Fruit fly (Drosophila melanogaster) whole organism, embryonic: Measurements from ENCODE around the gene Bap60.

Source experiments
- Aef1 ChIP-seq: fragments of 200-800 bp; sonication (Bioruptor generic); IDR thresholded peaks from 3 replicates; pipeline ENCODE4 v1.3.6; 2022; ENCODE audit warnings: missing biosample characterization, missing genetic modification characterization
- CG10543 ChIP-seq: fragments of 200-800 bp; sonication (Bioruptor generic); optimal IDR thresholded peaks from 3 replicates; lab custom pipeline; 2017; ENCODE audit warnings: missing biosample characterization, mild to moderate bottlenecking, missing genetic modification characterization, moderate library complexity
- CG11560 ChIP-seq: fragments of 200-800 bp; sonication (Bioruptor generic); IDR thresholded peaks from 3 replicates; pipeline ENCODE4 v1.3.6; 2022; ENCODE audit warnings: missing biosample characterization, missing genetic modification characterization
- CG11696 ChIP-seq: fragments of 200-800 bp; sonication (Bioruptor generic); IDR thresholded peaks from 2 replicates; pipeline ENCODE4 v1.3.6; 2022; ENCODE audit warnings: missing biosample characterization, missing genetic modification characterization
- CG12659 ChIP-seq: fragments of 200-800 bp; sonication (Bioruptor generic); optimal IDR thresholded peaks from 3 replicates; lab custom pipeline; 2017; ENCODE audit warnings: mild to moderate bottlenecking, missing biosample characterization, missing genetic modification reagents, missing genetic modification characterization
- CG14050 ChIP-seq: fragments of 200-800 bp; sonication (Bioruptor generic); IDR thresholded peaks from 3 replicates; pipeline ENCODE4 v1.3.6; 2022; ENCODE audit warnings: missing biosample characterization, missing genetic modification characterization
- CG14667 ChIP-seq: fragments of 200-800 bp; sonication (Bioruptor generic); IDR thresholded peaks from 2 replicates; pipeline ENCODE4 v1.3.6; 2022; ENCODE audit warnings: missing biosample characterization, missing genetic modification characterization
- CG14710 ChIP-seq: fragments of 200-800 bp; sonication (Bioruptor generic); optimal IDR thresholded peaks from 3 replicates; lab custom pipeline; 2019; ENCODE audit warnings: missing biosample characterization, mild to moderate bottlenecking, missing genetic modification characterization, moderate library complexity
- CG15479 ChIP-seq: fragments of 200-800 bp; sonication (Bioruptor generic); optimal IDR thresholded peaks from 3 replicates; lab custom pipeline; 2019; ENCODE audit warnings: missing biosample characterization, mild to moderate bottlenecking, missing genetic modification characterization, moderate library complexity
- CG16813 ChIP-seq: fragments of 200-800 bp; sonication (Bioruptor generic); IDR thresholded peaks from 3 replicates; pipeline ENCODE4 v1.3.6; 2022; ENCODE audit warnings: missing biosample characterization, missing genetic modification characterization; ENCODE audit not compliant: partially characterized antibody
- CG18476 ChIP-seq: fragments of 200-800 bp; sonication (Bioruptor generic); optimal IDR thresholded peaks from 2 replicates; lab custom pipeline; 2016; ENCODE audit warnings: missing biosample characterization, mild to moderate bottlenecking, missing genetic modification characterization
- CG2875 ChIP-seq: fragments of 200-800 bp; sonication (Bioruptor generic); optimal IDR thresholded peaks from 2 replicates; lab custom pipeline; 2017; ENCODE audit warnings: missing biosample characterization, mild to moderate bottlenecking, missing genetic modification characterization, missing genetic modification reagents
- CG3407 ChIP-seq: fragments of 200-800 bp; sonication (Bioruptor generic); optimal IDR thresholded peaks from 2 replicates; lab custom pipeline; 2018; ENCODE audit warnings: missing biosample characterization, mild to moderate bottlenecking, missing genetic modification characterization
- CG3995 ChIP-seq: fragments of 200-800 bp; sonication (Bioruptor generic); optimal IDR thresholded peaks from 3 replicates; lab custom pipeline; 2016; ENCODE audit warnings: missing biosample characterization, missing genetic modification characterization
- CG42726 ChIP-seq: fragments of 200-800 bp; sonication (Bioruptor generic); IDR thresholded peaks from 2 replicates; pipeline ENCODE4 v1.3.6; 2022; ENCODE audit warnings: missing biosample characterization, missing genetic modification characterization; ENCODE audit not compliant: partially characterized antibody
- CG4617 ChIP-seq: fragments of 200-800 bp; sonication (Bioruptor generic); optimal IDR thresholded peaks from 3 replicates; lab custom pipeline; 2016; ENCODE audit warnings: missing biosample characterization, missing genetic modification characterization, borderline replicate concordance
- CG4707 ChIP-seq: fragments of 200-800 bp; sonication (Bioruptor generic); optimal IDR thresholded peaks from 2 replicates; lab custom pipeline; 2018; ENCODE audit warnings: missing biosample characterization, mild to moderate bottlenecking, missing genetic modification characterization, moderate library complexity
- CG5953 ChIP-seq: fragments of 200-800 bp; sonication (Bioruptor generic); IDR thresholded peaks from 2 replicates; pipeline ENCODE4 v1.3.6; 2022; ENCODE audit warnings: missing biosample characterization, missing genetic modification characterization
- CG7271 ChIP-seq: fragments of 200-800 bp; sonication (Bioruptor generic); optimal IDR thresholded peaks from 2 replicates; lab custom pipeline; 2018; ENCODE audit warnings: missing biosample characterization, mild to moderate bottlenecking, missing genetic modification characterization, moderate library complexity
- CG7786 ChIP-seq: fragments of 200-800 bp; sonication (Bioruptor generic); optimal IDR thresholded peaks from 2 replicates; lab custom pipeline; 2016; ENCODE audit warnings: missing biosample characterization, missing genetic modification characterization
- CG8281 ChIP-seq: fragments of 200-800 bp; sonication (Bioruptor generic); optimal IDR thresholded peaks from 2 replicates; lab custom pipeline; 2018; ENCODE audit warnings: missing biosample characterization, mild to moderate bottlenecking, missing genetic modification characterization, moderate library complexity
- CG8944 ChIP-seq: fragments of 200-800 bp; sonication (Bioruptor generic); optimal IDR thresholded peaks from 3 replicates; lab custom pipeline; 2016; ENCODE audit warnings: missing biosample characterization, missing genetic modification characterization
- CG9817 ChIP-seq: fragments of 200-800 bp; sonication (Bioruptor generic); optimal IDR thresholded peaks from 2 replicates; lab custom pipeline; 2018; ENCODE audit warnings: missing biosample characterization, mild to moderate bottlenecking, missing genetic modification characterization, moderate library complexity
- Chrac-16 ChIP-seq: fragments of 200-800 bp; sonication (Bioruptor generic); optimal IDR thresholded peaks from 3 replicates; lab custom pipeline; 2016; ENCODE audit warnings: missing biosample characterization, missing genetic modification characterization
- D ChIP-seq, 2 experiments: fragments of 200-800 bp in 1 of 2; fragments of >200 bp in 1 of 2; sonication (Bioruptor generic) in 1 of 2; optimal IDR thresholded peaks; 2 replicates in 1 of 2; 3 replicates in 1 of 2; lab custom pipeline; 2017; ENCODE audit warnings: mild to moderate bottlenecking in 1 of 2, missing biosample characterization in 1 of 2, missing genetic modification characterization in 1 of 2, missing genetic modification reagents in 1 of 2
- Hr78 ChIP-seq, 2 experiments: fragments of 200-800 bp in 1 of 2; fragments of >200 bp in 1 of 2; sonication (Bioruptor generic) in 1 of 2; optimal IDR thresholded peaks; 2 replicates each; lab custom pipeline; 2017 to 2019; ENCODE audit warnings: missing biosample characterization in 2 of 2, missing genetic modification characterization in 2 of 2, mild to moderate bottlenecking in 1 of 2, moderate library complexity in 1 of 2
- Mes4 ChIP-seq: fragments of 200-800 bp; sonication (Bioruptor generic); optimal IDR thresholded peaks from 2 replicates; lab custom pipeline; 2016; ENCODE audit warnings: missing biosample characterization, missing genetic modification characterization
- Rx ChIP-seq: fragments of 200-800 bp; sonication (Bioruptor generic); IDR thresholded peaks from 2 replicates; pipeline ENCODE4 v1.3.6; 2022; ENCODE audit warnings: missing biosample characterization, missing genetic modification characterization
- TFAM ChIP-seq: fragments of 200-800 bp; sonication (Bioruptor generic); optimal IDR thresholded peaks from 2 replicates; lab custom pipeline; 2017; ENCODE audit warnings: missing biosample characterization, missing genetic modification characterization, inconsistent platforms
- abd-A ChIP-seq: fragments of 200-800 bp; sonication (Bioruptor generic); optimal IDR thresholded peaks from 3 replicates; lab custom pipeline; 2019; ENCODE audit warnings: missing biosample characterization, mild to moderate bottlenecking, missing genetic modification characterization, moderate library complexity
- croc ChIP-seq: fragments of 200-800 bp; sonication (Bioruptor generic); conservative IDR thresholded peaks from 3 replicates; pipeline ENCODE4 v1.3.6; 2022; ENCODE audit warnings: missing biosample characterization, missing genetic modification characterization
- dpn ChIP-seq, 2 experiments: fragments of 200-800 bp; sonication (Bioruptor generic); optimal IDR thresholded peaks; 3 replicates each; lab custom pipeline; 2016; ENCODE audit warnings: missing biosample characterization in 2 of 2, missing genetic modification characterization in 2 of 2
- exex ChIP-seq: fragments of 200-800 bp; sonication (Bioruptor generic); optimal IDR thresholded peaks from 4 replicates; lab custom pipeline; 2018; ENCODE audit warnings: missing biosample characterization, mild to moderate bottlenecking, missing genetic modification characterization, moderate library complexity
- grn ChIP-seq: fragments of 200-800 bp; sonication (Bioruptor generic); optimal IDR thresholded peaks from 3 replicates; lab custom pipeline; 2017; ENCODE audit warnings: missing biosample characterization, missing genetic modification characterization
- ham ChIP-seq: fragments of 200-800 bp; sonication (Bioruptor generic); IDR thresholded peaks from 2 replicates; pipeline ENCODE4 v1.3.6; 2022; ENCODE audit warnings: missing biosample characterization, missing genetic modification characterization
- knrl ChIP-seq: fragments of 200-800 bp; sonication (Bioruptor generic); IDR thresholded peaks from 3 replicates; pipeline ENCODE4 v1.3.6; 2022; ENCODE audit warnings: missing biosample characterization, missing genetic modification characterization; ENCODE audit not compliant: partially characterized antibody
- onecut ChIP-seq: fragments of 200-800 bp; sonication (Bioruptor generic); IDR thresholded peaks from 2 replicates; pipeline ENCODE4 v1.3.6; 2022; ENCODE audit warnings: missing biosample characterization, missing genetic modification characterization
- pan ChIP-seq, 4 experiments: fragments of >200 bp in 3 of 4; fragments of 200-800 bp in 1 of 4; sonication (Bioruptor generic) in 1 of 4; optimal IDR thresholded peaks in 3 of 4; IDR thresholded peaks in 1 of 4; 2 replicates each; pipeline versions ENCODE4 v1.3.6 to Lab custom; 2017 to 2022; ENCODE audit warnings: missing biosample characterization in 2 of 4, missing genetic modification characterization in 2 of 4, mixed read lengths in 1 of 4
- pum ChIP-seq: fragments of 200-800 bp; sonication (Bioruptor generic); optimal IDR thresholded peaks from 2 replicates; lab custom pipeline; 2016; ENCODE audit warnings: missing biosample characterization, missing genetic modification characterization
- ro ChIP-seq: fragments of 200-800 bp; sonication (Bioruptor generic); IDR thresholded peaks from 2 replicates; pipeline ENCODE4 v1.3.6; 2022; ENCODE audit warnings: missing biosample characterization, missing genetic modification characterization
- sisA ChIP-seq: fragments of 200-800 bp; sonication (Bioruptor generic); IDR thresholded peaks from 2 replicates; pipeline ENCODE4 v1.3.6; 2022; ENCODE audit warnings: missing biosample characterization, missing genetic modification characterization
- sna ChIP-seq: fragments of 200-800 bp; sonication (Bioruptor generic); IDR thresholded peaks from 2 replicates; pipeline ENCODE4 v1.3.6; 2022; ENCODE audit warnings: missing biosample characterization, missing genetic modification characterization; ENCODE audit not compliant: partially characterized antibody
- ssp ChIP-seq: fragments of 200-800 bp; sonication (Bioruptor generic); IDR thresholded peaks from 2 replicates; pipeline ENCODE4 v1.3.6; 2022; ENCODE audit warnings: missing biosample characterization, missing genetic modification characterization
- ttk ChIP-seq: fragments of 200-800 bp; sonication (Bioruptor generic); IDR thresholded peaks from 2 replicates; pipeline ENCODE4 v2.1.2; 2022; ENCODE audit warnings: missing biosample characterization, missing genetic modification characterization
- vvl ChIP-seq: fragments of 200-800 bp; sonication (Bioruptor generic); IDR thresholded peaks from 2 replicates; pipeline ENCODE4 v1.3.6; 2022; ENCODE audit warnings: missing biosample characterization, missing genetic modification characterization
- wdn ChIP-seq: fragments of 200-800 bp; sonication (Bioruptor generic); IDR thresholded peaks from 2 replicates; pipeline ENCODE4 v1.3.6; 2022; ENCODE audit warnings: missing biosample characterization, missing genetic modification characterization
- wek ChIP-seq: fragments of 200-800 bp; sonication (Bioruptor generic); optimal IDR thresholded peaks from 3 replicates; lab custom pipeline; 2018; ENCODE audit warnings: missing biosample characterization, mild to moderate bottlenecking, missing genetic modification characterization, moderate library complexity

Gene Bap60

DNA sequence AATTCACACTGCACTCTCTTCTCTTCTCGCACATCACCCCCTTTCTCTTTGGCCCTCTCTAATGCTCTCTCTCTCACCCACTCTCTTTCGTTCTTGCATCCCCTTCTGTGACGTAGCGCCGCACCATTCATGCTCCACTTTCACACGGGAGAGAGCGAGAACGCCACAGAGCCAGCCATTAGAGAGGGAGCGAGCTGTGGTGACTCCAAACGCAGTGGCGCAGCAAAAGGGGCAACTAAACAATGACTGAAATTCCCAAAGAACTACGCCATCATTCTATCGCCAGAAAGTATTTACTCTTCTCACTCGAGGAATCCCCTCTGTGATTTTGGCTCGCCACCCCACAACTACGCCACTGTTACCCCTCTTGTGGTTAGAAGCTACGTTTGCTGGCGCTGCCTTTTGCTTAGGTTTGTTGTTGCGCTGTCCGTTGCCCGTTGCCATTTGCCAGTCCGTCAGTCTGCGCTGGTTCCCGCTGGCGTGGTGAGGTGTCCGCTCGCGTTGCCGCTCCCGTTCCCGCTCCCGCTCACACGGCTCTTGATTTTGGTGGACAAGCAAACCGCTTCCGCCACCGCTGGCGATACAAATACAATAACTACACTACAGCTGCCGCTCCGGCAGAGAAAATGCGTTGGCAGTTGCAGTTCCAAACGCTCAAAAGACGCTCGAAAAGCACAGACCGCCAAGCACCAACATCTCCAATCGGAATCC, 28.1 kb downstream of the Bap60 start (continued):
- TF ChIP-seq CG2875 (GFP tag; lab: Kevin White, UChicago) (peak; percentile 97), ttk (GFP tag; lab: Robert Waterston, UW) (peak; percentile 100), Rx (peak; percentile 99), CG18476 (GFP tag; lab: Kevin White, UChicago) (peak; percentile 97), CG12659 (GFP tag; lab: Kevin White, UChicago) (peak; percentile 99), CG3995 (GFP tag; lab: Kevin White, UChicago) (peak; percentile 91), pan (optimal IDR thresholded peaks at IDR 0.05; lab: Kevin White, UChicago) (no peak), pan (GFP tag; optimal IDR thresholded peaks at IDR 0.05 in 1 of 2, IDR thresholded peaks at IDR 0.05 in 1 of 2) (peak in 1 of 2 experiments; percentile 99), CG14667 (GFP tag; lab: Robert Waterston, UW) (peak; percentile 99), CG4617 (GFP tag; lab: Kevin White, UChicago) (peak; percentile 99), CG14050 (GFP tag; lab: Robert Waterston, UW) (peak; percentile 99), sna (GFP tag; lab: Robert Waterston, UW) (peak; percentile 74), exex (tag; lab: Kevin White, UChicago) (peak; percentile 93), CG7271 (peak; percentile 23), CG8281 (tag; lab: Kevin White, UChicago) (peak; percentile 92), D (optimal IDR thresholded peaks at IDR 0.05; lab: Kevin White, UChicago) (no peak), D (GFP tag; optimal IDR thresholded peaks at IDR 0.05; lab: Kevin White, UChicago) (peak; percentile 97), ro (GFP tag; lab: Robert Waterston, UW) (peak; percentile 98), CG11696 (GFP tag; lab: Robert Waterston, UW) (peak; percentile 95), vvl (peak; percentile 100), abd-A (tag; lab: Kevin White, UChicago) (peak; percentile 96), CG7786 (GFP tag; lab: Kevin White, UChicago) (peak; percentile 99), Chrac-16 (GFP tag; lab: Kevin White, UChicago) (peak; percentile 99), TFAM (peak; percentile 87), grn (GFP tag; lab: Kevin White, UChicago) (peak; percentile 89), CG5953 (GFP tag; lab: Robert Waterston, UW) (peak; percentile 99), Mes4 (peak; percentile 99), sisA (GFP tag; lab: Robert Waterston, UW) (peak; percentile 99), Hr78 (GFP tag; optimal IDR thresholded peaks at IDR 0.05; lab: Kevin White, UChicago) (peak in 1 of 2 experiments; percentile 87), croc (peak; percentile 98), CG16813 (GFP tag; lab: Robert Waterston, UW) (peak; percentile 25; the same call in 1 of the 3 replicates), CG3407 (GFP tag; lab: Kevin White, UChicago) (peak; percentile 96), CG42726 (GFP tag; lab: Robert Waterston, UW) (peak; percentile 3; the same call in 1 of the 2 replicates), ssp (GFP tag; lab: Robert Waterston, UW) (peak; percentile 95), CG9817 (tag; lab: Kevin White, UChicago) (peak; percentile 99), CG15479 (no peak), knrl (GFP tag; lab: Robert Waterston, UW) (peak; percentile 48; the same call in 1 of the 3 replicates), pum (peak; percentile 99), onecut (GFP tag; lab: Robert Waterston, UW) (peak; percentile 98), CG8944 (peak; percentile 99), CG4707 (peak; percentile 94), ham (GFP tag; lab: Robert Waterston, UW) (peak; percentile 98), wdn (GFP tag; lab: Robert Waterston, UW) (peak; percentile 99), wek (GFP tag; lab: Kevin White, UChicago) (peak; percentile 96), CG10543 (GFP tag; lab: Kevin White, UChicago) (peak; percentile 99), CG14710 (tag; lab: Kevin White, UChicago) (peak; percentile 93), Aef1 (GFP tag; lab: Robert Waterston, UW) (peak; percentile 100), CG11560 (tag; lab: Robert Waterston, UW) (peak; percentile 94), dpn (GFP tag; optimal IDR thresholded peaks at IDR 0.05; lab: Kevin White, UChicago) (peak; percentile 99 to 100)
